Worm (Caenorhabditis elegans) whole organism, midembryonic: ENCODE measurements around the gene C17A2.2.

Experiments
- T22C8.4 ChIP-seq: fragments of 200-800 bp; sonication (Bioruptor generic); IDR thresholded peaks from 2 replicates; pipeline ENCODE4 v1.3.6; 2022; ENCODE audit warnings: missing genetic modification characterization, missing compliant biosample characterization
- cog-1 ChIP-seq: sonication (generic microtip); optimal IDR thresholded peaks from 2 replicates; lab custom pipeline; 2016; ENCODE audit warnings: missing genetic modification characterization, missing compliant biosample characterization
- flt-1 ChIP-seq: fragments of 200-800 bp; sonication (Bioruptor generic); IDR thresholded peaks from 2 replicates; pipeline ENCODE4 v1.3.6; 2022; ENCODE audit warnings: missing genetic modification characterization, missing compliant biosample characterization
- klf-2 ChIP-seq: fragments of 200-800 bp; sonication (Bioruptor generic); conservative IDR thresholded peaks from 2 replicates; pipeline ENCODE4 v1.3.6; 2022; ENCODE audit warnings: missing genetic modification reagents, missing genetic modification characterization, missing compliant biosample characterization
- med-1 ChIP-seq: sonication (generic microtip); optimal IDR thresholded peaks from 2 replicates; lab custom pipeline; 2017; ENCODE audit warnings: missing genetic modification characterization, mild to moderate bottlenecking, missing compliant biosample characterization, antibody characterized with exemption, missing genetic modification reagents; ENCODE audit not compliant: insufficient read depth
- ref-1 ChIP-seq: fragments of 200-800 bp; sonication (Bioruptor generic); conservative IDR thresholded peaks from 2 replicates; pipeline ENCODE4 v1.3.6; 2022; ENCODE audit warnings: missing genetic modification reagents, missing genetic modification characterization, missing compliant biosample characterization
- tab-1 ChIP-seq: fragments of 200-800 bp; sonication (Bioruptor generic); IDR thresholded peaks from 2 replicates; pipeline ENCODE4 v1.3.6; 2022; ENCODE audit warnings: missing genetic modification characterization, missing compliant biosample characterization
- ztf-23 ChIP-seq: fragments of 200-800 bp; sonication (Bioruptor generic); IDR thresholded peaks from 2 replicates; pipeline ENCODE4 v1.3.6; 2022; ENCODE audit warnings: missing genetic modification reagents, missing genetic modification characterization, missing compliant biosample characterization
- ztf-29 ChIP-seq: fragments of 200-800 bp; sonication (Bioruptor generic); IDR thresholded peaks from 2 replicates; pipeline ENCODE4 v1.3.6; 2022; ENCODE audit warnings: missing genetic modification reagents, missing genetic modification characterization, missing compliant biosample characterization

Gene C17A2.2

DNA sequence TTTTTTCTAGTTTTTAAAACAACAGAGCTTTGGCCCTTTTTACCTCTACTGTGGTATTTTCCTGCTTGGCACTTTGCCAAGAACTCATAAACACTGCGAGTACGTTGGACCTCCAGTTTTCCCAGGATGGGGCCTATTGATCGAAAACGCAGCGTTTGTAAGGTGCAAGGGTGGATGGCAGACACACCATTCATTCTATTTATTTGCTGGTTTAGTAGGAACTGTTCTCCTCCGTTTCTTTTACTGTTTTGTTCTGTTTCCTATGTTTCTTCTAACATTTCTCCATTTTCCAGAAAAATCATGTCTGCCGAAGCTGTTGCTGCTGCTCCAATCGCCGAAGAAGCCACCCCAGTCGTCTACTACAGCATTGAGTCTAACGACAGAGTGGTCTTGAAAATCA, 22.3 kb upstream of the C17A2.2 start, which contains the start of gene skr-15:
skr-15 (plus strand) TSS at position 301 of the 400 bp plus-strand sequence.
- TF ChIP-seq ztf-29 (GFP tag; lab: Robert Waterston, UW) (no peak), med-1 (GFP tag; lab: Kevin White, UChicago) (no peak), ztf-23 (GFP tag; lab: Robert Waterston, UW) (no peak), T22C8.4 (no peak)

DNA sequence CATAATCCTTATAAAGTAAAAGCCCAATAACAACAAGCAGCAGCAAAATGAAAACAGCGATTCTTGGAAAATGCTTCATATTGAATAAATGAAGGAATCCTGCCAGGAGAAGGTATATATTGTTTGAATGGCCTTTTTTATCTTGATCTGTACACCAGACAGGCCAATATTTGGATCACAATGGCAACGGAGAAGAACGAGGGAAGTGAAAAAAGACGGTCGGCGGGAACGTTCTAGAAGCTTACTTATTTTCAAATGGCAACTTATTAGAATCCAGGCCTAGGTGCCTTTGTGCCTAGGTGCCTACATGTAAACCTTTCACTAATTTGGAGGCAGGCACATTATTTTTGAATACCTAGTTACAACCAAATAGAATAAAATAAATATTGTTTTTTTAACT, 18.3 kb upstream of the C17A2.2 start, which contains the start of gene F54D10.8:
F54D10.8 (minus strand) TSS at position 101 of the 400 bp plus-strand sequence.
- TF ChIP-seq ref-1 (no peak), tab-1 (no peak), klf-2 (GFP tag; lab: Robert Waterston, UW) (no peak)

DNA sequence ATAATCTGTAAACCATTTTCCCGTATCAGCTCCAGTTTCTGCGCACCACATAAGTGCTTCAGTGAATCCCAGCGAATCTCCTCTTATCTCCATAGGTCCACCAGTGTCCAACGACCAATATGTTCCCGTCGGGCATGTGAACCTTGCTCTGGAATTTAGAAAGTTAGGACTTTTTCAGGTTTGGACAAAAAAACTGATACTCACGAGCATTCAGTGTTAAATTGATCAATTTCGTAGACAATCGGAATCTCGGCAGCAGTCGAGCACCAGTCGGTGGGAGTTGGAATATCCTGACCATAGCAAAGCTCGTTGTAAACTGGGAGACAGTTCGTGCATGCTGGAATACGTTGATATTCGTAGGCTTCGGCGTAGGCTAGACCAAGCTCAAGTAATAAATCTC, 16.5 kb upstream of the C17A2.2 start:
- TF ChIP-seq tab-1 (no peak), ref-1 (no peak), ztf-29 (GFP tag; lab: Robert Waterston, UW) (no peak), med-1 (GFP tag; lab: Kevin White, UChicago) (no peak), T22C8.4 (no peak), flt-1 (GFP tag; lab: Robert Waterston, UW) (no peak), klf-2 (GFP tag; lab: Robert Waterston, UW) (no peak), ztf-23 (GFP tag; lab: Robert Waterston, UW) (no peak), cog-1 (tag; lab: Kevin White, UChicago) (no peak)

DNA sequence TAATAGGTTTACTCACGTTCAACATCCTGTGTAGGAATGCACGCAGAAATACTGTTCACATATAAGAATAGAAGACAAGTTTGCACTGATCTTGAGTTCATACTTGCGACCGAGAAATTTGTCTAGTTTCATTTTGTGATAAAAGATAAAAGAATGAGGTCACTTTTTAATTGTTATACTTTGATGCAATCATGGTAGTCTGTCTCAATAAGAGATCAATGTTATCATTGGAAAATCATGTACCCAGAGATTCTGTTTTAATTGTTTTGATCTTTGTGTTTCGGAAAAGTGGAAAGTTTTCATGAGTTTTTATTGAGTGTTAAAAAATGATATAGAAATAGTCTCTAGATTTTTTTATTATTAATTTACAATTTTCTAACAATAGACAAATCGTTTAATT, 13.7 kb upstream of the C17A2.2 start, which contains the start of gene F54D10.9:
F54D10.9 (minus strand) TSS at position 101 of the 400 bp plus-strand sequence.
- TF ChIP-seq med-1 (GFP tag; lab: Kevin White, UChicago) (no peak), tab-1 (no peak)

DNA sequence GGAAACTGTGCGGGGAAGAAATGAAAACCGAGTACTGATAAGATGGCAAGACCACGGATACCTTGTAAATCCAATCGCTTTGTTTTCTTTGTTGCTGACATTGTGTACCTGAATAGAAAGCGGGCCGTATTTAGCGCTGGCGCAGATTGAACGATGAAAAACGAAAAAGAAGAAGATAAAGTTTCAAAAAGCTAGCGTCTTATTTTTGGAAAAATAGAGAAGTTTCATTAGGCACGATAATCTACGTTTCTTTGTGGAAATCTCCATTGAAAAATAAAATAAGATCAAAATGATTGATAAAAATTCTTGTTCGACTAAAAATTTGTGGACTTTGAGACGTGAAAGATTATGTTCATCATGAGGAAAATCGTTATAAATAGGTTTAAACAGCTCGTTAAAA, 10.2 kb upstream of the C17A2.2 start, which contains the start of gene oac-4:
oac-4 (minus strand) TSS at position 101 of the 400 bp plus-strand sequence.
- TF ChIP-seq ref-1, result no peak
- TF ChIP-seq klf-2 (GFP tag; lab: Robert Waterston, UW), result no peak
- no peak for TF ChIP-seq med-1 (GFP tag; lab: Kevin White, UChicago)
- TF ChIP-seq cog-1 (tag; lab: Kevin White, UChicago), result no peak
- TF ChIP-seq ztf-23 (GFP tag; lab: Robert Waterston, UW), result no peak
- no peak for TF ChIP-seq ztf-29 (GFP tag; lab: Robert Waterston, UW)
- TF ChIP-seq flt-1 (GFP tag; lab: Robert Waterston, UW), result no peak
- TF ChIP-seq T22C8.4, result no peak
- no peak for TF ChIP-seq tab-1

DNA sequence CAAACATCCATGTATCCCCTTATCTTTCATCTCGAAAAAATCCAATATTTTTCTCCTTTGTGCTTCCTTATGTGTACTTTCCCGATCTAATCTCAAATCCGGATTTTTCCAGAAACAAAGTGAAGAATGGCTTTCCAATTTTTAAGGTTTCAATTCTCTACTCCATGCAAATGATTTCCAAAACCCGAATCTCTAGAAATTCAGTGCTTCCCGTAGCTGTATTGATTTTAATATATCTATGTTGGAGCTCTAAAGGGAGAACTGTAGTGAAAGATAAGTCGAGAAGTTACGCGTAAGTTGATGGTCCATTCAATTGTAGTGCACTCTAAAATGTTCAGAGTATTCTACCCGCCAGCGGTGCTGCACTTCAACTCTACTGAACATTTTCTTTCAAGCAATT, 6.6 kb upstream of the C17A2.2 start, which contains the start of gene C17A2.4:
C17A2.4 (plus strand) TSS at position 301 of the 400 bp plus-strand sequence.
- TF ChIP-seq ztf-23 (GFP tag; lab: Robert Waterston, UW) (no peak), tab-1 (no peak), ref-1 (no peak), med-1 (GFP tag; lab: Kevin White, UChicago) (no peak), klf-2 (GFP tag; lab: Robert Waterston, UW) (no peak), flt-1 (GFP tag; lab: Robert Waterston, UW) (no peak), ztf-29 (GFP tag; lab: Robert Waterston, UW) (no peak), cog-1 (tag; lab: Kevin White, UChicago) (no peak), T22C8.4 (no peak)

DNA sequence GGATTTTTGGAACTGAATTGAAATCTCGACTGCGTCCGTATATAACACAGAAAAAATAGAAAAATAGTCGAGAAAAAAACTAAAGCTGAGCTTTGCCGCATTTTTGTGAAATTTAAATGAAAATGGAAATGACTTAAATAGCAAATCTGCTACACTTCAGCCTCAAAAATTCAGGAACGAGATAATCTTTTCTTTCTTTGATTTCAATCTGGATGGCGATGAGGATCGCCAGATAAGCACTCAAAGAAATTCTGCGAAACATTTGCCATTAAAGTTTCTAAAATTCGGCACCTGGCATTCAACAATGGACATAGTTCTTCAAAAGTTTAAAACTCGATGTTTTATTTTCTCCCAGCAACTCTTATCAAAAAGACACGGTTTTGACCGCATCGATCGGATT, 2.8 kb upstream of the C17A2.2 start, which contains the start of the genes C17A2.7 and C17A2.3:
C17A2.7 (minus strand) TSS at position 101 of the 400 bp plus-strand sequence.
C17A2.3 (plus strand) TSS at position 305 of the 400 bp plus-strand sequence.
- no peak for TF ChIP-seq ztf-29 (GFP tag; lab: Robert Waterston, UW)
- no peak for TF ChIP-seq med-1 (GFP tag; lab: Kevin White, UChicago)
- TF ChIP-seq ztf-23 (GFP tag; lab: Robert Waterston, UW), result no peak
- TF ChIP-seq flt-1 (GFP tag; lab: Robert Waterston, UW), result no peak
- no peak for TF ChIP-seq ref-1
- no peak for TF ChIP-seq cog-1 (tag; lab: Kevin White, UChicago)
- TF ChIP-seq klf-2 (GFP tag; lab: Robert Waterston, UW), result no peak

DNA sequence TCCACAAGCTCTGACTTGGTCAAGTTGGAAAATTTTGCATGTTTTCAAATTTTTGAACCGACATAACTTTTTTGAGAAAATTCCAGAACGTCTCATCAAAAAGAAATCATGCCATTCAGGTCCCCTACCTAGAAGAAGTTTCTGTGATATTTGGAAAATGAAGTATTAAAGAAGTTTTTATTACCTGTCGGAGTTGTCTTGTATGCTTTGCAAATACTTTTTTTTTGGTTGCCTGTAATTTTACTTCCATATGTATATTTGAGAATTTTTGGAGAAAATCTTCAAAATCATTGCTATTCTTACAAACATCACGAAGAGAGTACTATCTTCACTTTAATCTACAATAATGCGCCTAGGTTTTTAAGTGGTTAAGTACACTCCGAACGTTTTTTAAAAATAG, 4.5 kb downstream of the C17A2.2 start, which contains the start of gene nhr-72:
nhr-72 (minus strand) TSS at position 101 of the 400 bp plus-strand sequence.
- TF ChIP-seq T22C8.4 (no peak), ztf-23 (GFP tag; lab: Robert Waterston, UW) (no peak), cog-1 (tag; lab: Kevin White, UChicago) (no peak), klf-2 (GFP tag; lab: Robert Waterston, UW) (no peak), ref-1 (no peak), tab-1 (no peak), ztf-29 (GFP tag; lab: Robert Waterston, UW) (no peak), med-1 (GFP tag; lab: Kevin White, UChicago) (no peak), flt-1 (GFP tag; lab: Robert Waterston, UW) (no peak)

DNA sequence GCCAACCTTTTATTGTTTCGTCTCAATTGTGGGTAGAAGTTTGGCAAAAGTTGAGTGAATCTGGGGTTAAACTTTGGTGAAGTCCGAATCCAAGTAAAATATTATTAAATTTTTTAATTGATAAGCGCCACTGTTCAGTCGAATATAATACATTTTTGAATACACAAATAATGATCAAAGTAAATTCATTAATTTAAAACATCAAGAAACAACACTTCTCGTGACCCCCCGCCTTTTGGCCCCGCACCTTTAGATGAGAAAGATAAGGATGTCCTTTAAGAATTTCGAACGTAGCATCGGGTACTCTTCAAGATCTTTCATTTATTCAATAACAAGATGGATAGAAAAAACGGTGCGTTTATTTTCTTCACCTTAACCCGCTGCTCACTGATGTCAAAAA, 6.5 kb downstream of the C17A2.2 start, which contains the start of gene nhr-257:
nhr-257 (plus strand) TSS at position 301 of the 400 bp plus-strand sequence.
- no peak for TF ChIP-seq tab-1
- no peak for TF ChIP-seq T22C8.4
- no peak for TF ChIP-seq klf-2 (GFP tag; lab: Robert Waterston, UW)
- TF ChIP-seq flt-1 (GFP tag; lab: Robert Waterston, UW), result no peak
- no peak for TF ChIP-seq ztf-23 (GFP tag; lab: Robert Waterston, UW)
- TF ChIP-seq ztf-29 (GFP tag; lab: Robert Waterston, UW), result no peak
- no peak for TF ChIP-seq med-1 (GFP tag; lab: Kevin White, UChicago)
- TF ChIP-seq ref-1, result no peak
- no peak for TF ChIP-seq cog-1 (tag; lab: Kevin White, UChicago)

DNA sequence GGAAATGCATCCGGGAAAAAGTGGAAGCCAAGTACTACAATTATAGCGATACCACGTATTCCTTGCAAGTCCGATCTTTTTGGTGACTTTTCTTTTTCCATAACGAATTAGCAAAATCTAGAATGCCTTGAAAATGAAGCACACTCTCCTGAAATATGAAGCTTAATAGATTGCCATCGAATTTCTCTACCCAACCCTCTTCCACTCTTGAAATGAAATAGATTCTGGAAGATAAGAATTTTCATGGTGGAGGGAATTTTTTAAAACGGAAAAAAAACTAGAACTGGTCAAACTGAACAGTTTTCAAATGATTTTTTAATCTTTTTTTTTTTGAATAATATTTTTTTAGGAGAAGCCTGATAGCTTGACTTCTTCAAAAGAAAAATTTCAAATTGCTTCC, 14.7 kb downstream of the C17A2.2 start, which contains the start of gene oac-11:
oac-11 (minus strand) TSS at position 101 of the 400 bp plus-strand sequence.
- no peak for TF ChIP-seq cog-1 (tag; lab: Kevin White, UChicago)
- TF ChIP-seq ref-1, result no peak
- no peak for TF ChIP-seq med-1 (GFP tag; lab: Kevin White, UChicago)
- TF ChIP-seq flt-1 (GFP tag; lab: Robert Waterston, UW), result no peak
- no peak for TF ChIP-seq ztf-23 (GFP tag; lab: Robert Waterston, UW)
- TF ChIP-seq tab-1, result no peak
- no peak for TF ChIP-seq ztf-29 (GFP tag; lab: Robert Waterston, UW)
- TF ChIP-seq T22C8.4, result no peak
- TF ChIP-seq klf-2 (GFP tag; lab: Robert Waterston, UW), result no peak
